Comparison of ENCODE assay signal across 3 fruit fly cellular contexts in genomic region chr3L:18745647-18746046, dm6.
TF ChIP-seq lines count a peak whose summit lies in the region.

Gene MED11, plus strand, starts transcription at chr3L:18745856.

- TF ChIP-seq CTCF in whole organism, embryonic (GFP tag; optimal IDR thresholded peaks at IDR 0.05; lab: Kevin White, UChicago) = no peak

TF ChIP-seq in whole organism, adult, 20 proteins besides CTCF, POLR2A, EP300 and RAD21:
- TF ChIP-seq kay (GFP tag; lab: Kevin White, UChicago; ENCODE audit: borderline replicate concordance) (peak; percentile 37), Hr96 (GFP tag; optimal IDR thresholded peaks at IDR 0.05; lab: Kevin White, UChicago) (no peak)

TF ChIP-seq in whole organism, embryonic, 481 proteins besides CTCF, POLR2A, EP300 and RAD21 (continues in another document):
- TF ChIP-seq Dek (tag; optimal IDR thresholded peaks at IDR 0.05; lab: Kevin White, UChicago) = no peak
- peak; percentile 34 for TF ChIP-seq BEAF-32 (GFP tag; optimal IDR thresholded peaks at IDR 0.05; lab: Kevin White, UChicago)
- no peak for TF ChIP-seq Blimp-1 (GFP tag; optimal IDR thresholded peaks at IDR 0.05; lab: Kevin White, UChicago)
- no peak for TF ChIP-seq lbe (GFP tag; optimal IDR thresholded peaks at IDR 0.05; lab: Kevin White, UChicago)
- TF ChIP-seq esg (GFP tag; conservative IDR thresholded peaks at IDR 0.05; lab: Robert Waterston, UW) = no peak
- TF ChIP-seq dmrt11E (tag; optimal IDR thresholded peaks at IDR 0.05; lab: Kevin White, UChicago) = no peak
- TF ChIP-seq Awh (GFP tag; IDR thresholded peaks at IDR 0.05; lab: Robert Waterston, UW) = no peak
- TF ChIP-seq pho (GFP tag; optimal IDR thresholded peaks at IDR 0.05; lab: Kevin White, UChicago) = no peak
- TF ChIP-seq CG17359 (tag; optimal IDR thresholded peaks at IDR 0.05; lab: Kevin White, UChicago) = no peak
- no peak for TF ChIP-seq Bdp1 (GFP tag; optimal IDR thresholded peaks at IDR 0.05; lab: Kevin White, UChicago)
- peak; percentile 75 for TF ChIP-seq MBD-R2 (GFP tag; IDR thresholded peaks at IDR 0.05; lab: Robert Waterston, UW)
- TF ChIP-seq CG12155 (GFP tag; optimal IDR thresholded peaks at IDR 0.05; lab: Kevin White, UChicago) = no peak
- no peak for TF ChIP-seq Lpt (GFP tag; optimal IDR thresholded peaks at IDR 0.05; lab: Kevin White, UChicago)
- TF ChIP-seq CG9797 (GFP tag; optimal IDR thresholded peaks at IDR 0.05; lab: Kevin White, UChicago) = peak; percentile 60
- no peak for TF ChIP-seq ap (GFP tag; IDR thresholded peaks at IDR 0.05; lab: Robert Waterston, UW)
- no peak for TF ChIP-seq CG8359 (GFP tag; optimal IDR thresholded peaks at IDR 0.05; lab: Kevin White, UChicago; ENCODE audit: borderline replicate concordance)
- TF ChIP-seq ind (GFP tag; optimal IDR thresholded peaks at IDR 0.05; lab: Kevin White, UChicago) = no peak
- TF ChIP-seq CG9727 (GFP tag; optimal IDR thresholded peaks at IDR 0.05; lab: Kevin White, UChicago) = no peak
- no peak for TF ChIP-seq sug (tag; optimal IDR thresholded peaks at IDR 0.05; lab: Kevin White, UChicago)
- peak; percentile 95 for TF ChIP-seq CG3995 (GFP tag; optimal IDR thresholded peaks at IDR 0.05; lab: Kevin White, UChicago)
- TF ChIP-seq CG2129 (GFP tag; IDR thresholded peaks at IDR 0.05; lab: Robert Waterston, UW; ENCODE audit: partially characterized antibody) = no peak
- peak; percentile 48 for TF ChIP-seq CG30020 (tag; optimal IDR thresholded peaks at IDR 0.05; lab: Kevin White, UChicago)
- no peak for TF ChIP-seq slp2 (GFP tag; optimal IDR thresholded peaks at IDR 0.05; lab: Kevin White, UChicago)
- no peak for TF ChIP-seq ac (GFP tag; optimal IDR thresholded peaks at IDR 0.05; lab: Kevin White, UChicago)
- no peak for TF ChIP-seq CG32767 (GFP tag; IDR thresholded peaks at IDR 0.05; lab: Robert Waterston, UW)
- peak; percentile 41; the same call in 1 of the 2 replicates for TF ChIP-seq CG13287 (GFP tag; IDR thresholded peaks at IDR 0.05; lab: Robert Waterston, UW; ENCODE audit: partially characterized antibody)
- no peak for TF ChIP-seq CG2875 (GFP tag; optimal IDR thresholded peaks at IDR 0.05; lab: Kevin White, UChicago)
- no peak for TF ChIP-seq CG11247 (GFP tag; IDR thresholded peaks at IDR 0.05; lab: Robert Waterston, UW)
- no peak for TF ChIP-seq Eip74EF (GFP tag; optimal IDR thresholded peaks at IDR 0.05; lab: Kevin White, UChicago)
- TF ChIP-seq Dref (GFP tag; IDR thresholded peaks at IDR 0.05; lab: Robert Waterston, UW) = no peak
- TF ChIP-seq TFAM (GFP tag; optimal IDR thresholded peaks at IDR 0.05; lab: Kevin White, UChicago) = no peak
- TF ChIP-seq knrl (GFP tag; IDR thresholded peaks at IDR 0.05; lab: Robert Waterston, UW; ENCODE audit: partially characterized antibody) = 0 out of 3 replicates have a peak, but pooled peaks have one; percentile 7
- TF ChIP-seq Hsf (GFP tag; optimal IDR thresholded peaks at IDR 0.05; lab: Kevin White, UChicago) = no peak
- no peak for TF ChIP-seq CG3726 (GFP tag; IDR thresholded peaks at IDR 0.05; lab: Robert Waterston, UW)
- no peak for TF ChIP-seq Xrp1 (GFP tag; IDR thresholded peaks at IDR 0.05; lab: Robert Waterston, UW)
- TF ChIP-seq phol (tag; optimal IDR thresholded peaks at IDR 0.05; lab: Kevin White, UChicago) = peak; percentile 4
- TF ChIP-seq eve (GFP tag; optimal IDR thresholded peaks at IDR 0.05; lab: Kevin White, UChicago) = no peak
- no peak for TF ChIP-seq tna (GFP tag; IDR thresholded peaks at IDR 0.05; lab: Robert Waterston, UW; ENCODE audit: partially characterized antibody)
- peak; percentile 22 for TF ChIP-seq CG4617 (GFP tag; optimal IDR thresholded peaks at IDR 0.05; lab: Kevin White, UChicago; ENCODE audit: borderline replicate concordance)
- TF ChIP-seq bsh (GFP tag; optimal IDR thresholded peaks at IDR 0.05; lab: Kevin White, UChicago) = no peak
- TF ChIP-seq emc (GFP tag; optimal IDR thresholded peaks at IDR 0.05; lab: Kevin White, UChicago) = no peak
- TF ChIP-seq CG13775 (GFP tag; optimal IDR thresholded peaks at IDR 0.05; lab: Kevin White, UChicago) = no peak
- no peak for TF ChIP-seq ci (GFP tag; IDR thresholded peaks at IDR 0.05; lab: Robert Waterston, UW)
- peak; percentile 75 for TF ChIP-seq stwl (tag; optimal IDR thresholded peaks at IDR 0.05; lab: Kevin White, UChicago)

TF ChIP-seq in whole organism, prepupa, 60 proteins besides CTCF, POLR2A, EP300 and RAD21:
- TF ChIP-seq Sox14 (GFP tag; optimal IDR thresholded peaks at IDR 0.05; lab: Kevin White, UChicago) (peak; percentile 6), OdsH (GFP tag; optimal IDR thresholded peaks at IDR 0.05; lab: Kevin White, UChicago) (no peak)
TF ChIP-seq in whole organism, prepupa: peak in this region for 1.
